Fruit fly (Drosophila melanogaster) whole organism, prepupa: ENCODE results near the gene Drs.

Source experiments
- Blimp-1 ChIP-seq: fragments of 200-800 bp; sonication (Bioruptor generic); optimal IDR thresholded peaks from 3 replicates; lab custom pipeline; 2017; ENCODE audit warnings: missing biosample characterization, missing genetic modification characterization, mild to moderate bottlenecking, moderate library complexity, missing genetic modification reagents
- CG10631 ChIP-seq: fragments of 200-800 bp; sonication (Bioruptor generic); optimal IDR thresholded peaks from 2 replicates; lab custom pipeline; 2016; ENCODE audit warnings: missing biosample characterization, missing genetic modification characterization
- CG10669 ChIP-seq: fragments of 200-800 bp; sonication (Bioruptor generic); optimal IDR thresholded peaks from 3 replicates; lab custom pipeline; 2018; ENCODE audit warnings: missing biosample characterization, mild to moderate bottlenecking, missing genetic modification characterization, moderate library complexity
- CG11294 ChIP-seq: fragments of 200-800 bp; sonication (Bioruptor generic); IDR thresholded peaks from 2 replicates; pipeline ENCODE4 v1.3.6; 2022; ENCODE audit warnings: missing biosample characterization, missing genetic modification characterization
- CG11902 ChIP-seq: fragments of 200-800 bp; sonication (Bioruptor generic); optimal IDR thresholded peaks from 3 replicates; lab custom pipeline; 2016; ENCODE audit warnings: missing biosample characterization, missing genetic modification characterization
- CG15336 ChIP-seq: fragments of 200-800 bp; sonication (Bioruptor generic); IDR thresholded peaks from 2 replicates; pipeline ENCODE4 v1.3.6; 2022; ENCODE audit warnings: missing biosample characterization, missing genetic modification characterization
- CG16779 ChIP-seq: fragments of 200-800 bp; sonication (Bioruptor generic); optimal IDR thresholded peaks from 3 replicates; lab custom pipeline; 2017; ENCODE audit warnings: missing biosample characterization, mild to moderate bottlenecking, missing genetic modification characterization
- CG31627 ChIP-seq: fragments of 200-800 bp; sonication (Bioruptor generic); optimal IDR thresholded peaks from 3 replicates; lab custom pipeline; 2016; ENCODE audit warnings: missing biosample characterization, missing genetic modification characterization
- CG32006 ChIP-seq: fragments of 200-800 bp; sonication (Bioruptor generic); optimal IDR thresholded peaks from 3 replicates; lab custom pipeline; 2017; ENCODE audit warnings: missing biosample characterization, mild to moderate bottlenecking, missing genetic modification characterization
- CG34406 ChIP-seq: fragments of 200-800 bp; sonication (Bioruptor generic); optimal IDR thresholded peaks from 3 replicates; lab custom pipeline; 2016; ENCODE audit warnings: missing biosample characterization, missing genetic modification characterization
- CG3919 ChIP-seq: fragments of 200-800 bp; sonication (Bioruptor generic); optimal IDR thresholded peaks from 3 replicates; lab custom pipeline; 2016; ENCODE audit warnings: missing biosample characterization, missing genetic modification characterization
- CG6808 ChIP-seq: fragments of 200-800 bp; sonication (Bioruptor generic); optimal IDR thresholded peaks from 3 replicates; lab custom pipeline; 2017; ENCODE audit warnings: missing biosample characterization, missing genetic modification characterization, mild to moderate bottlenecking, moderate library complexity, missing genetic modification reagents
- CG6854 ChIP-seq: fragments of 200-800 bp; sonication (Bioruptor generic); optimal IDR thresholded peaks from 2 replicates; lab custom pipeline; 2017; ENCODE audit warnings: missing biosample characterization, mild to moderate bottlenecking, missing genetic modification characterization
- CG7368 ChIP-seq: fragments of 200-800 bp; sonication (Bioruptor generic); optimal IDR thresholded peaks from 3 replicates; lab custom pipeline; 2016; ENCODE audit warnings: missing biosample characterization, missing genetic modification characterization
- CG8119 ChIP-seq: fragments of 200-800 bp; sonication (Bioruptor generic); IDR thresholded peaks from 3 replicates; pipeline ENCODE4 v1.3.6; 2022; ENCODE audit warnings: missing biosample characterization, missing genetic modification characterization
- CG8319 ChIP-seq: fragments of 200-800 bp; sonication (Bioruptor generic); optimal IDR thresholded peaks from 3 replicates; lab custom pipeline; 2016; ENCODE audit warnings: missing biosample characterization, missing genetic modification characterization
- CG9139 ChIP-seq: fragments of 200-800 bp; sonication (Bioruptor generic); optimal IDR thresholded peaks from 3 replicates; lab custom pipeline; 2017; ENCODE audit warnings: missing biosample characterization, mild to moderate bottlenecking, missing genetic modification characterization
- Eip78C ChIP-seq: fragments of 200-800 bp; sonication (Bioruptor generic); peaks from one replicate; lab custom pipeline; 2016; ENCODE audit warnings: missing biosample characterization, missing genetic modification characterization
- Eip93F ChIP-seq: fragments of 200-800 bp; sonication (Bioruptor generic); optimal IDR thresholded peaks from 2 replicates; lab custom pipeline; 2016; ENCODE audit warnings: missing biosample characterization, mild to moderate bottlenecking, missing genetic modification characterization
- Ets21C ChIP-seq: fragments of 200-800 bp; sonication (Bioruptor generic); optimal IDR thresholded peaks from 3 replicates; lab custom pipeline; 2016; ENCODE audit warnings: missing biosample characterization, missing genetic modification characterization
- Ets96B ChIP-seq: fragments of 200-800 bp; optimal IDR thresholded peaks from 2 replicates; lab custom pipeline; 2019; ENCODE audit warnings: missing biosample characterization, mild to moderate bottlenecking, missing genetic modification characterization, moderate library complexity
- Gug ChIP-seq: fragments of 200-800 bp; sonication (Bioruptor generic); IDR thresholded peaks from 2 replicates; pipeline ENCODE4 v1.3.6; 2022; ENCODE audit warnings: missing biosample characterization, missing genetic modification characterization
- Hr38 ChIP-seq: sonication (Bioruptor generic); optimal IDR thresholded peaks from 2 replicates; lab custom pipeline; 2016; ENCODE audit warnings: missing biosample characterization, missing genetic modification characterization
- Hr39 ChIP-seq: fragments of 200-800 bp; sonication (Bioruptor generic); optimal IDR thresholded peaks from 2 replicates; lab custom pipeline; 2016; ENCODE audit warnings: missing biosample characterization, missing genetic modification characterization
- Hr4 ChIP-seq: fragments of 200-800 bp; sonication (Bioruptor generic); optimal IDR thresholded peaks from 3 replicates; lab custom pipeline; 2016; ENCODE audit warnings: missing biosample characterization, missing genetic modification characterization
- Lpt ChIP-seq: fragments of 200-800 bp; sonication (Bioruptor generic); optimal IDR thresholded peaks from 3 replicates; lab custom pipeline; 2016; ENCODE audit warnings: missing biosample characterization, missing genetic modification characterization
- OdsH ChIP-seq: fragments of 200-800 bp; sonication (Bioruptor generic); optimal IDR thresholded peaks from 3 replicates; lab custom pipeline; 2016; ENCODE audit warnings: missing biosample characterization, missing genetic modification characterization
- Sox102F ChIP-seq: fragments of 200-800 bp; sonication (Bioruptor generic); optimal IDR thresholded peaks from 2 replicates; lab custom pipeline; 2016; ENCODE audit warnings: missing biosample characterization, mild to moderate bottlenecking, missing genetic modification characterization
- Sox14 ChIP-seq: fragments of 200-800 bp; sonication (Bioruptor generic); optimal IDR thresholded peaks from 3 replicates; lab custom pipeline; 2016; ENCODE audit warnings: missing biosample characterization, missing genetic modification characterization
- Sox15 ChIP-seq: fragments of 200-800 bp; sonication (Bioruptor generic); optimal IDR thresholded peaks from 3 replicates; lab custom pipeline; 2016; ENCODE audit warnings: missing biosample characterization, missing genetic modification characterization
- achi ChIP-seq: fragments of 200-800 bp; sonication (Bioruptor generic); optimal IDR thresholded peaks from 3 replicates; lab custom pipeline; 2016; ENCODE audit warnings: missing biosample characterization, missing genetic modification characterization
- acj6 ChIP-seq: fragments of 200-800 bp; sonication (Bioruptor generic); optimal IDR thresholded peaks from 3 replicates; lab custom pipeline; 2016; ENCODE audit warnings: missing biosample characterization, missing genetic modification characterization
- dac ChIP-seq: fragments of 200-800 bp; sonication (Bioruptor generic); optimal IDR thresholded peaks from 2 replicates; lab custom pipeline; 2017; ENCODE audit warnings: missing biosample characterization, mild to moderate bottlenecking, missing genetic modification characterization
- dsx ChIP-seq: fragments of 200-800 bp; optimal IDR thresholded peaks from 3 replicates; lab custom pipeline; 2019; ENCODE audit warnings: missing biosample characterization, mild to moderate bottlenecking, missing genetic modification characterization, moderate library complexity; ENCODE audit not compliant: poor library complexity, severe bottlenecking
- fd59A ChIP-seq: fragments of 200-800 bp; sonication (Bioruptor generic); optimal IDR thresholded peaks from 2 replicates; lab custom pipeline; 2017; ENCODE audit warnings: missing biosample characterization, mild to moderate bottlenecking, missing genetic modification characterization, missing genetic modification reagents
- fd85E ChIP-seq: fragments of 200-800 bp; sonication (Bioruptor generic); optimal IDR thresholded peaks from 3 replicates; lab custom pipeline; 2016; ENCODE audit warnings: missing biosample characterization, missing genetic modification characterization
- fkh ChIP-seq: fragments of 200-800 bp; sonication (Bioruptor generic); optimal IDR thresholded peaks from 3 replicates; lab custom pipeline; 2017; ENCODE audit warnings: missing biosample characterization, mild to moderate bottlenecking, missing genetic modification characterization, moderate library complexity
- net ChIP-seq: fragments of 200-800 bp; sonication (Bioruptor generic); optimal IDR thresholded peaks from 3 replicates; lab custom pipeline; 2016; ENCODE audit warnings: missing biosample characterization, missing genetic modification characterization
- pdm3 ChIP-seq: fragments of 200-800 bp; sonication (Bioruptor generic); optimal IDR thresholded peaks from 3 replicates; lab custom pipeline; 2016; ENCODE audit warnings: missing biosample characterization, missing genetic modification characterization
- salr ChIP-seq, 2 experiments: fragments of 200-800 bp; sonication (Bioruptor generic); optimal IDR thresholded peaks; 3 replicates each; lab custom pipeline; 2016 to 2018; ENCODE audit warnings: missing biosample characterization in 2 of 2, missing genetic modification characterization in 2 of 2, mild to moderate bottlenecking in 1 of 2
- spab ChIP-seq: fragments of 200-800 bp; sonication (Bioruptor generic); optimal IDR thresholded peaks from 2 replicates; lab custom pipeline; 2017; ENCODE audit warnings: missing biosample characterization, mild to moderate bottlenecking, missing genetic modification characterization, missing genetic modification reagents
- svp ChIP-seq: fragments of 200-800 bp; sonication (Bioruptor generic); peaks from one replicate; lab custom pipeline; 2016; ENCODE audit warnings: missing biosample characterization, missing genetic modification characterization
- topi ChIP-seq: fragments of 200-800 bp; sonication (Bioruptor generic); optimal IDR thresholded peaks from 3 replicates; lab custom pipeline; 2016; ENCODE audit warnings: missing biosample characterization, missing genetic modification characterization
- vri ChIP-seq: fragments of 200-800 bp; sonication (Bioruptor generic); optimal IDR thresholded peaks from 3 replicates; lab custom pipeline; 2016; ENCODE audit warnings: missing biosample characterization, mild to moderate bottlenecking, missing genetic modification characterization

The Drs gene

DNA sequence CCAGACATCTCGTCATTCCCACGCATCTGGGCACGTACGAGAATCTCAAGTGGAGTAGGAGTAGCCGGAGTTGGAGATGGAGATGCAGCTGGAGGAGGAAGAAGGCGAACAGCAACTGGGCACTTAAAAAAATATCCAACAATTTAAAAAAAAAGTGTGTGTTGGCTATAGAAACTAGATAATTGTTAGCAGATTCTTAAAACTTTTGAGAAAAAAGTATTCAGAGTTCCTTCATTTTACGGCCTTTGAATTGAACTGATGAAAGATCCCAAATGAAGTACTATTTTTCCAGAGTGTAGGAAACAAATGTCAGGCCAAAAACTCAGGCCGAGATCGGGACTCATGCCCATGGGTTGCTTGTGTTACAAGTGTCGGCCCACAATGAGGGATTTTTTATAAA is 22.5 kb downstream of the Drs start (continued):
- TF ChIP-seq CG9139 (GFP tag; lab: Kevin White, UChicago) (peak; percentile 65), Eip78C (GFP tag; lab: Kevin White, UChicago) (peak; percentile 95), CG7368 (GFP tag; lab: Kevin White, UChicago) (peak; percentile 58), net (peak; percentile 47), svp (peak; percentile 91), Gug (GFP tag; lab: Robert Waterston, UW) (peak; percentile 23; the same call in 1 of the 2 replicates), CG32006 (GFP tag; lab: Kevin White, UChicago) (peak; percentile 65), Ets21C (peak; percentile 44), fd59A (GFP tag; lab: Kevin White, UChicago) (peak; percentile 58), Hr39 (GFP tag; lab: Kevin White, UChicago) (peak; percentile 79), CG8119 (GFP tag; lab: Robert Waterston, UW) (peak; percentile 46; the same call in 1 of the 3 replicates), CG11294 (GFP tag; lab: Robert Waterston, UW) (no peak), CG10631 (GFP tag; lab: Kevin White, UChicago) (peak; percentile 76), Sox14 (GFP tag; lab: Kevin White, UChicago) (peak; percentile 79), fkh (GFP tag; lab: Kevin White, UChicago) (no peak), CG11902 (GFP tag; lab: Kevin White, UChicago) (peak; percentile 43), vri (GFP tag; lab: Kevin White, UChicago) (peak; percentile 29), dac (GFP tag; lab: Kevin White, UChicago) (no peak), Hr4 (GFP tag; lab: Kevin White, UChicago) (peak; percentile 41), Ets96B (peak; percentile 84), spab (GFP tag; lab: Kevin White, UChicago) (peak; percentile 71), CG31627 (GFP tag; lab: Kevin White, UChicago) (peak; percentile 78), fd85E (GFP tag; lab: Kevin White, UChicago) (no peak), CG16779 (tag; lab: Kevin White, UChicago) (peak; percentile 44), dsx (GFP tag; lab: Kevin White, UChicago) (peak; percentile 70), topi (GFP tag; lab: Kevin White, UChicago) (peak; percentile 77)

- peak; percentile 95 for TF ChIP-seq CG6808 (GFP tag; lab: Kevin White, UChicago)
- no peak for TF ChIP-seq dac (GFP tag; lab: Kevin White, UChicago)
- no peak for TF ChIP-seq Sox14 (GFP tag; lab: Kevin White, UChicago)
- peak; percentile 93 for TF ChIP-seq Ets96B
- peak; percentile 14 for TF ChIP-seq CG15336 (GFP tag; lab: Robert Waterston, UW)
- peak; percentile 63 for TF ChIP-seq CG11902 (GFP tag; lab: Kevin White, UChicago)
- TF ChIP-seq Hr38 (GFP tag; lab: Kevin White, UChicago): no peak
- TF ChIP-seq acj6 (GFP tag; lab: Kevin White, UChicago): no peak
- TF ChIP-seq svp: no peak
- no peak for TF ChIP-seq fd59A (GFP tag; lab: Kevin White, UChicago)
- peak; percentile 16 for TF ChIP-seq CG3919 (GFP tag; lab: Kevin White, UChicago)
- no peak for TF ChIP-seq CG7368 (GFP tag; lab: Kevin White, UChicago)
- TF ChIP-seq net: peak; percentile 85
- TF ChIP-seq topi (GFP tag; lab: Kevin White, UChicago): peak; percentile 94
- no peak for TF ChIP-seq Lpt (GFP tag; lab: Kevin White, UChicago)
- TF ChIP-seq Ets21C: no peak
- peak; percentile 89 for TF ChIP-seq CG34406 (GFP tag; lab: Kevin White, UChicago)
- TF ChIP-seq achi (GFP tag; lab: Kevin White, UChicago): no peak
- no peak for TF ChIP-seq OdsH (GFP tag; lab: Kevin White, UChicago)
- TF ChIP-seq CG10669: peak; percentile 88
- TF ChIP-seq Eip93F (GFP tag; lab: Kevin White, UChicago): no peak
- peak; percentile 85 for TF ChIP-seq Blimp-1
- peak; percentile 66 to 93 for TF ChIP-seq salr (GFP tag; optimal IDR thresholded peaks at IDR 0.05; lab: Kevin White, UChicago)
- TF ChIP-seq fkh (GFP tag; lab: Kevin White, UChicago): peak; percentile 19
- TF ChIP-seq CG16779 (tag; lab: Kevin White, UChicago): peak; percentile 71
- peak; percentile 28 for TF ChIP-seq CG6854
- peak; percentile 85 for TF ChIP-seq CG9139 (GFP tag; lab: Kevin White, UChicago)
- TF ChIP-seq Hr39 (GFP tag; lab: Kevin White, UChicago): no peak
- peak; percentile 79 for TF ChIP-seq Eip78C (GFP tag; lab: Kevin White, UChicago)
- no peak for TF ChIP-seq dsx (GFP tag; lab: Kevin White, UChicago)
- no peak for TF ChIP-seq spab (GFP tag; lab: Kevin White, UChicago)
- no peak for TF ChIP-seq Sox102F (GFP tag; lab: Kevin White, UChicago)
- no peak for TF ChIP-seq CG8319 (GFP tag; lab: Kevin White, UChicago)
- no peak for TF ChIP-seq Sox15
- TF ChIP-seq CG8119 (GFP tag; lab: Robert Waterston, UW): no peak; the same call in none of the 3 replicates
- TF ChIP-seq CG10631 (GFP tag; lab: Kevin White, UChicago): peak; percentile 95
- TF ChIP-seq CG31627 (GFP tag; lab: Kevin White, UChicago): no peak
- TF ChIP-seq pdm3 (GFP tag; lab: Kevin White, UChicago): no peak
These were observed 24.8 kb downstream of the Drs start for dm6 chr3L:3393951-3394834.
